Fruit fly (Drosophila melanogaster) whole organism, embryonic: ENCODE measurements around the gene Gr64a.
A peak's percentile ranks its signal among the peaks of the same experiment; 100 is the strongest.

ENCODE experiments used
- Atf3 ChIP-seq: fragments of 200-800 bp; sonication (Bioruptor generic); optimal IDR thresholded peaks from 3 replicates; lab custom pipeline; 2016; ENCODE audit warnings: missing biosample characterization, missing genetic modification characterization
- CG10959 ChIP-seq: fragments of 200-800 bp; sonication (Bioruptor generic); IDR thresholded peaks from 2 replicates; pipeline ENCODE4 v1.3.6; 2022; ENCODE audit warnings: missing biosample characterization, missing genetic modification characterization
- CG11247 ChIP-seq: fragments of 200-800 bp; sonication (Bioruptor generic); IDR thresholded peaks from 2 replicates; pipeline ENCODE4 v1.3.6; 2022; ENCODE audit warnings: missing biosample characterization, missing genetic modification characterization
- CG14667 ChIP-seq: fragments of 200-800 bp; sonication (Bioruptor generic); IDR thresholded peaks from 2 replicates; pipeline ENCODE4 v1.3.6; 2022; ENCODE audit warnings: missing biosample characterization, missing genetic modification characterization
- CG15479 ChIP-seq: fragments of 200-800 bp; sonication (Bioruptor generic); optimal IDR thresholded peaks from 3 replicates; lab custom pipeline; 2019; ENCODE audit warnings: missing biosample characterization, mild to moderate bottlenecking, missing genetic modification characterization, moderate library complexity
- CG17359 ChIP-seq: fragments of 200-800 bp; sonication (Bioruptor generic); optimal IDR thresholded peaks from 3 replicates; lab custom pipeline; 2018; ENCODE audit warnings: missing biosample characterization, mild to moderate bottlenecking, missing genetic modification characterization, moderate library complexity
- CG2120 ChIP-seq: fragments of 200-800 bp; sonication (Bioruptor generic); optimal IDR thresholded peaks from 3 replicates; lab custom pipeline; 2016; ENCODE audit warnings: missing biosample characterization, missing genetic modification characterization
- CG3407 ChIP-seq: fragments of 200-800 bp; sonication (Bioruptor generic); optimal IDR thresholded peaks from 2 replicates; lab custom pipeline; 2018; ENCODE audit warnings: missing biosample characterization, mild to moderate bottlenecking, missing genetic modification characterization
- CG4424 ChIP-seq: fragments of 200-800 bp; sonication (Bioruptor generic); optimal IDR thresholded peaks from 3 replicates; lab custom pipeline; 2016; ENCODE audit warnings: missing biosample characterization, missing genetic modification characterization
- CG4820 ChIP-seq: fragments of 200-800 bp; sonication (Bioruptor generic); optimal IDR thresholded peaks from 3 replicates; lab custom pipeline; 2016; ENCODE audit warnings: missing biosample characterization, missing genetic modification characterization
- CG5245 ChIP-seq: fragments of 200-800 bp; sonication (Bioruptor generic); optimal IDR thresholded peaks from 3 replicates; lab custom pipeline; 2016; ENCODE audit warnings: missing biosample characterization, missing genetic modification characterization
- CG6765 ChIP-seq: fragments of 200-800 bp; sonication (Bioruptor generic); optimal IDR thresholded peaks from 3 replicates; lab custom pipeline; 2017; ENCODE audit warnings: missing biosample characterization, mild to moderate bottlenecking, missing genetic modification characterization
- CG7745 ChIP-seq: fragments of 200-800 bp; sonication (Bioruptor generic); optimal IDR thresholded peaks from 2 replicates; lab custom pipeline; 2018; ENCODE audit warnings: missing biosample characterization, mild to moderate bottlenecking, missing genetic modification characterization, moderate library complexity
- CG7963 ChIP-seq: fragments of 200-800 bp; sonication (Bioruptor generic); IDR thresholded peaks from 3 replicates; pipeline ENCODE4 v1.3.6; 2022; ENCODE audit warnings: missing biosample characterization, missing genetic modification characterization; ENCODE audit not compliant: partially characterized antibody
- CG7987 ChIP-seq: fragments of 200-800 bp; sonication (Bioruptor generic); optimal IDR thresholded peaks from 2 replicates; lab custom pipeline; 2018; ENCODE audit warnings: missing biosample characterization, mild to moderate bottlenecking, missing genetic modification characterization, moderate library complexity
- CG8089 ChIP-seq: fragments of 200-800 bp; sonication (Bioruptor generic); optimal IDR thresholded peaks from 3 replicates; lab custom pipeline; 2016; ENCODE audit warnings: missing biosample characterization, missing genetic modification characterization
- CG8478 ChIP-seq: fragments of >200 bp; optimal IDR thresholded peaks from 2 replicates; lab custom pipeline; 2018
- D19B ChIP-seq: fragments of 200-800 bp; sonication (Bioruptor generic); optimal IDR thresholded peaks from 2 replicates; lab custom pipeline; 2017; ENCODE audit warnings: missing biosample characterization, mild to moderate bottlenecking, missing genetic modification characterization
- Dfd ChIP-seq, 2 experiments: fragments of >200 bp; optimal IDR thresholded peaks; 2 replicates each; lab custom pipeline; 2017; ENCODE audit warnings: missing biosample characterization in 2 of 2, missing genetic modification characterization in 2 of 2
- Ets97D ChIP-seq: fragments of 200-800 bp; sonication (Bioruptor generic); optimal IDR thresholded peaks from 3 replicates; lab custom pipeline; 2016; ENCODE audit warnings: missing biosample characterization, missing genetic modification characterization
- H2.0 ChIP-seq: fragments of 200-800 bp; sonication (Bioruptor generic); IDR thresholded peaks from 2 replicates; pipeline ENCODE4 v1.3.6; 2022; ENCODE audit warnings: missing biosample characterization, missing genetic modification characterization
- Hey ChIP-seq: fragments of 200-800 bp; sonication (Bioruptor generic); optimal IDR thresholded peaks from 3 replicates; lab custom pipeline; 2018; ENCODE audit warnings: missing biosample characterization, mild to moderate bottlenecking, missing genetic modification characterization
- Hmx ChIP-seq: fragments of 200-800 bp; sonication (Bioruptor generic); optimal IDR thresholded peaks from 2 replicates; lab custom pipeline; 2016; ENCODE audit warnings: missing biosample characterization, missing genetic modification characterization
- Mad ChIP-seq: fragments of 200-800 bp; sonication (Bioruptor generic); optimal IDR thresholded peaks from 2 replicates; lab custom pipeline; 2016; ENCODE audit warnings: missing biosample characterization, missing genetic modification characterization
- NfI ChIP-seq: fragments of 200-800 bp; sonication (Bioruptor generic); optimal IDR thresholded peaks from 3 replicates; lab custom pipeline; 2018; ENCODE audit warnings: missing biosample characterization, mild to moderate bottlenecking, missing genetic modification characterization, moderate library complexity
- Optix ChIP-seq: fragments of 200-800 bp; sonication (Bioruptor generic); IDR thresholded peaks from 3 replicates; pipeline ENCODE4 v1.3.6; 2022; ENCODE audit warnings: missing biosample characterization, missing genetic modification characterization
- Pdp1 ChIP-seq, 2 experiments: fragments of 200-800 bp; sonication (Bioruptor generic); optimal IDR thresholded peaks; 3 replicates each; lab custom pipeline; 2016; ENCODE audit warnings: missing biosample characterization in 2 of 2, missing genetic modification characterization in 2 of 2, mild to moderate bottlenecking in 1 of 2, moderate library complexity in 1 of 2
- Rfx ChIP-seq: fragments of 200-800 bp; sonication (Bioruptor generic); IDR thresholded peaks from 2 replicates; pipeline ENCODE4 v1.3.6; 2022; ENCODE audit warnings: missing biosample characterization, missing genetic modification characterization
- Sox102F ChIP-seq: fragments of 200-800 bp; sonication (Bioruptor generic); optimal IDR thresholded peaks from 2 replicates; lab custom pipeline; 2018; ENCODE audit warnings: missing biosample characterization, mild to moderate bottlenecking, missing genetic modification characterization, moderate library complexity
- Spps ChIP-seq: fragments of 200-800 bp; sonication (Bioruptor generic); optimal IDR thresholded peaks from 2 replicates; lab custom pipeline; 2018; ENCODE audit warnings: missing biosample characterization, mild to moderate bottlenecking, missing genetic modification characterization
- Stat92E ChIP-seq, 3 experiments: fragments of >200 bp in 2 of 3; fragments of 200-800 bp in 1 of 3; sonication (Bioruptor generic) in 1 of 3; optimal IDR thresholded peaks; 2 replicates each; lab custom pipeline; 2017 to 2019; ENCODE audit warnings: missing biosample characterization in 3 of 3, missing genetic modification characterization in 3 of 3, mild to moderate bottlenecking in 1 of 3, moderate library complexity in 1 of 3
- ac ChIP-seq: fragments of 200-800 bp; sonication (Bioruptor generic); optimal IDR thresholded peaks from 3 replicates; lab custom pipeline; 2017; ENCODE audit warnings: missing biosample characterization, mild to moderate bottlenecking, missing genetic modification characterization
- ara ChIP-seq: fragments of 200-800 bp; sonication (Bioruptor generic); IDR thresholded peaks from 2 replicates; pipeline ENCODE4 v1.3.6; 2022; ENCODE audit warnings: missing biosample characterization, missing genetic modification characterization
- chn ChIP-seq: fragments of 200-800 bp; sonication (Bioruptor generic); optimal IDR thresholded peaks from 2 replicates; lab custom pipeline; 2016; ENCODE audit warnings: missing biosample characterization, missing genetic modification characterization
- disco-r ChIP-seq: fragments of 200-800 bp; sonication (Bioruptor generic); optimal IDR thresholded peaks from 2 replicates; lab custom pipeline; 2016; ENCODE audit warnings: missing biosample characterization, missing genetic modification characterization
- ems ChIP-seq: fragments of 200-800 bp; sonication (Bioruptor generic); optimal IDR thresholded peaks from 3 replicates; lab custom pipeline; 2016; ENCODE audit warnings: missing biosample characterization, missing genetic modification characterization
- en ChIP-seq: fragments of 200-800 bp; sonication (Bioruptor generic); optimal IDR thresholded peaks from 2 replicates; lab custom pipeline; 2016; ENCODE audit warnings: missing biosample characterization, missing genetic modification characterization
- exex ChIP-seq: fragments of 200-800 bp; sonication (Bioruptor generic); optimal IDR thresholded peaks from 4 replicates; lab custom pipeline; 2018; ENCODE audit warnings: missing biosample characterization, mild to moderate bottlenecking, missing genetic modification characterization, moderate library complexity
- fd96Cb ChIP-seq: fragments of 200-800 bp; sonication (Bioruptor generic); optimal IDR thresholded peaks from 2 replicates; lab custom pipeline; 2018; ENCODE audit warnings: missing biosample characterization, mild to moderate bottlenecking, missing genetic modification characterization, moderate library complexity
- fu2 ChIP-seq: fragments of 200-800 bp; sonication (Bioruptor generic); optimal IDR thresholded peaks from 2 replicates; lab custom pipeline; 2016; ENCODE audit warnings: missing biosample characterization, missing genetic modification characterization
- grau ChIP-seq: fragments of 200-800 bp; optimal IDR thresholded peaks from 3 replicates; lab custom pipeline; 2019; ENCODE audit warnings: missing biosample characterization, mild to moderate bottlenecking, missing genetic modification characterization, moderate library complexity
- hkb ChIP-seq, 2 experiments: fragments of 200-800 bp in 1 of 2; fragments of >200 bp in 1 of 2; sonication (Bioruptor generic) in 1 of 2; IDR thresholded peaks in 1 of 2; optimal IDR thresholded peaks in 1 of 2; 2 replicates each; pipeline versions ENCODE4 v1.3.6 to Lab custom; 2017 to 2022; ENCODE audit warnings: missing biosample characterization in 1 of 2, missing genetic modification characterization in 1 of 2
- jing ChIP-seq: fragments of 200-800 bp; sonication (Bioruptor generic); optimal IDR thresholded peaks from 2 replicates; lab custom pipeline; 2018; ENCODE audit warnings: missing biosample characterization, mild to moderate bottlenecking, missing genetic modification characterization
- mirr ChIP-seq: fragments of 200-800 bp; sonication (Bioruptor generic); optimal IDR thresholded peaks from 3 replicates; lab custom pipeline; 2018; ENCODE audit warnings: missing biosample characterization, mild to moderate bottlenecking, missing genetic modification characterization
- nerfin-2 ChIP-seq: fragments of 200-800 bp; sonication (Bioruptor generic); IDR thresholded peaks from 2 replicates; pipeline ENCODE4 v1.3.6; 2022; ENCODE audit warnings: missing biosample characterization, missing genetic modification characterization; ENCODE audit not compliant: partially characterized antibody
- pho ChIP-seq: fragments of 200-800 bp; sonication (Bioruptor generic); optimal IDR thresholded peaks from 2 replicates; lab custom pipeline; 2016; ENCODE audit warnings: missing biosample characterization, missing genetic modification characterization
- pnt ChIP-seq: fragments of 200-800 bp; sonication (Bioruptor generic); optimal IDR thresholded peaks from 3 replicates; lab custom pipeline; 2016; ENCODE audit warnings: missing biosample characterization, missing genetic modification characterization
- sd ChIP-seq: fragments of 200-800 bp; sonication (Bioruptor generic); optimal IDR thresholded peaks from 3 replicates; lab custom pipeline; 2018; ENCODE audit warnings: missing biosample characterization, mild to moderate bottlenecking, missing genetic modification characterization, moderate library complexity
- seq ChIP-seq: fragments of 200-800 bp; sonication (Bioruptor generic); IDR thresholded peaks from 2 replicates; pipeline ENCODE4 v1.3.6; 2022; ENCODE audit warnings: missing biosample characterization, missing genetic modification characterization
- sob ChIP-seq: fragments of 200-800 bp; sonication (Bioruptor generic); IDR thresholded peaks from 2 replicates; pipeline ENCODE4 v1.3.6; 2022; ENCODE audit warnings: missing biosample characterization, missing genetic modification characterization
- zfh2 ChIP-seq: fragments of 200-800 bp; sonication (Bioruptor generic); optimal IDR thresholded peaks from 2 replicates; lab custom pipeline; 2016; ENCODE audit warnings: missing biosample characterization, missing genetic modification characterization

Gene Gr64a

dm6 chr3L:3983466-3983946 is 43.1 kb upstream of the Gr64a start, which contains the start of gene scrt:
Gene scrt, plus strand, starts transcription at chr3L:3983896.
- peak; percentile 64 for TF ChIP-seq chn (GFP tag; lab: Kevin White, UChicago)
- TF ChIP-seq Atf3 (GFP tag; lab: Kevin White, UChicago) = no peak
- TF ChIP-seq zfh2 = no peak
- no peak for TF ChIP-seq ac
- no peak for TF ChIP-seq CG5245 (GFP tag; lab: Kevin White, UChicago)
- TF ChIP-seq CG11247 (GFP tag; lab: Robert Waterston, UW) = no peak
- peak; percentile 53 for TF ChIP-seq CG2120
- TF ChIP-seq Hmx (GFP tag; lab: Kevin White, UChicago) = no peak
- TF ChIP-seq CG4424 (GFP tag; lab: Kevin White, UChicago) = peak; percentile 2
- TF ChIP-seq Pdp1 (GFP tag; optimal IDR thresholded peaks at IDR 0.05; lab: Kevin White, UChicago) = no peak
- peak; percentile 59 for TF ChIP-seq CG10959
- no peak for TF ChIP-seq nerfin-2 (GFP tag; lab: Robert Waterston, UW)
- no peak for TF ChIP-seq CG4820 (GFP tag; lab: Kevin White, UChicago)
- TF ChIP-seq Mad (GFP tag; lab: Kevin White, UChicago) = no peak
- peak; percentile 32; the same call in 1 of the 2 replicates for TF ChIP-seq Rfx (GFP tag; lab: Robert Waterston, UW)
- no peak for TF ChIP-seq CG7745
- TF ChIP-seq CG7987 = no peak
- TF ChIP-seq Stat92E (GFP tag; optimal IDR thresholded peaks at IDR 0.05; lab: Kevin White, UChicago) = no peak
- TF ChIP-seq D19B (GFP tag; lab: Kevin White, UChicago) = no peak
- TF ChIP-seq Hey (tag; lab: Kevin White, UChicago) = no peak
- peak; percentile 49; the same call in 1 of the 3 replicates for TF ChIP-seq Optix (GFP tag; lab: Robert Waterston, UW)
- TF ChIP-seq jing (GFP tag; lab: Kevin White, UChicago) = peak; percentile 29
- peak; percentile 79 for TF ChIP-seq ara
- TF ChIP-seq fd96Cb = peak; percentile 25
- TF ChIP-seq Ets97D = peak; percentile 21
- TF ChIP-seq ems = no peak
- TF ChIP-seq seq (GFP tag; lab: Robert Waterston, UW) = peak; percentile 73
- no peak for TF ChIP-seq CG3407 (GFP tag; lab: Kevin White, UChicago)
- peak; percentile 12 for TF ChIP-seq CG17359
- TF ChIP-seq hkb (optimal IDR thresholded peaks at IDR 0.05; lab: Kevin White, UChicago) = no peak
- TF ChIP-seq hkb (GFP tag; IDR thresholded peaks at IDR 0.05; lab: Robert Waterston, UW) = peak; percentile 66
- TF ChIP-seq CG14667 (GFP tag; lab: Robert Waterston, UW) = no peak; the same call in 1 of the 2 replicates
- TF ChIP-seq sd (tag; lab: Kevin White, UChicago) = no peak
- peak; percentile 34 for TF ChIP-seq pho (GFP tag; lab: Kevin White, UChicago)
- no peak for TF ChIP-seq en (GFP tag; lab: Kevin White, UChicago)
- no peak; the same call in 2 of the 3 replicates for TF ChIP-seq CG7963 (GFP tag; lab: Robert Waterston, UW)
- TF ChIP-seq mirr (GFP tag; lab: Kevin White, UChicago) = no peak
- TF ChIP-seq fu2 (GFP tag; lab: Kevin White, UChicago) = no peak
- no peak for TF ChIP-seq CG8478 (lab: Kevin White, UChicago)
- TF ChIP-seq CG15479 (GFP tag; lab: Kevin White, UChicago) = no peak
- peak; percentile 53 for TF ChIP-seq grau (tag; lab: Kevin White, UChicago)
- TF ChIP-seq NfI (GFP tag; lab: Kevin White, UChicago) = no peak
- peak; percentile 26 for TF ChIP-seq CG6765 (GFP tag; lab: Kevin White, UChicago)
- no peak for TF ChIP-seq Dfd (GFP tag; optimal IDR thresholded peaks at IDR 0.05; lab: Kevin White, UChicago)
- TF ChIP-seq pnt (GFP tag; lab: Kevin White, UChicago) = no peak
- TF ChIP-seq disco-r = no peak
- 0 out of 2 replicates have a peak, but pooled peaks have one; percentile 17 for TF ChIP-seq H2.0 (GFP tag; lab: Robert Waterston, UW)
- TF ChIP-seq exex (tag; lab: Kevin White, UChicago) = no peak
- no peak for TF ChIP-seq Spps (tag; lab: Kevin White, UChicago)
- no peak; the same call in 1 of the 2 replicates for TF ChIP-seq sob
- peak; percentile 65 for TF ChIP-seq Sox102F
- TF ChIP-seq CG8089 = no peak
